Worm (Caenorhabditis elegans) whole organism, mixed stage, embryonic: ENCODE results near the gene Y54G2A.7.

Source experiments
- blmp-1 ChIP-seq: fragments of 150-350 bp; optimal IDR thresholded peaks from 2 replicates; lab custom pipeline; 2014; ENCODE audit warnings: missing biosample characterization, missing genetic modification characterization
- lsy-2 ChIP-seq: fragments of 150-350 bp; optimal IDR thresholded peaks from 2 replicates; lab custom pipeline; 2014; ENCODE audit warnings: missing biosample characterization, missing genetic modification characterization
- nhr-12 ChIP-seq: fragments of 150-350 bp; optimal IDR thresholded peaks from 2 replicates; lab custom pipeline; 2014; ENCODE audit warnings: missing biosample characterization, missing genetic modification characterization
- pha-4 ChIP-seq: fragments of 150-350 bp; optimal IDR thresholded peaks from 2 replicates; lab custom pipeline; 2018; ENCODE audit warnings: missing biosample characterization, missing genetic modification reagents, missing genetic modification characterization
- sptf-1 ChIP-seq: sonication (generic microtip); optimal IDR thresholded peaks from 2 replicates; lab custom pipeline; 2017; ENCODE audit warnings: mild to moderate bottlenecking, missing genetic modification characterization, moderate library complexity, missing compliant biosample characterization
- unc-39 ChIP-seq: fragments of 150-350 bp; optimal IDR thresholded peaks from 2 replicates; lab custom pipeline; 2014; ENCODE audit warnings: missing biosample characterization, missing genetic modification characterization
- ztf-11 ChIP-seq: fragments of 150-350 bp; optimal IDR thresholded peaks from 2 replicates; lab custom pipeline; 2014; ENCODE audit warnings: missing biosample characterization, missing genetic modification characterization

DNA sequence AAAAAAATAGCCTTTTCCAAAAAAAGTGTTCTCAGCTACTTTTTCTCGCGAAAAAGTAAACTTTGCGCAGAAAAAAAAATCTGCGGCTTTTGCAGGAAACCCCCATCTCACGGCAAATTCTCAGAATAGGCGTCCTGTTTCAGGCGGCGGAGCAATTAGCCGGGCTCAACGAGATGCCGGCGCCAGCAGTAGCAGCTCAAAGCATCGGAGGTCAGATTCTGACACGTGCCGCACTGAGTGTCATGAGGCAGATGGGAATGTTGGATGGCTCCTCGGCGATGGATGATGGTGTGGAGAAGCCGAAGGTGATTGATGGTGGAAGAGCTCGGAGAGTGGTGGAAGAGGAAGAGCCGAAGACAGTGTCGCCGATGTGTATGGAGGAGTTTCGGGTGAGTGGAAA lies 48.8 kb downstream of the Y54G2A.7 start:
- TF ChIP-seq lsy-2 (tag; lab: Kevin White, UChicago) = no peak
- no peak for TF ChIP-seq unc-39
- no peak for TF ChIP-seq pha-4 (tag; lab: Kevin White, UChicago)
- no peak for TF ChIP-seq ztf-11 (tag; lab: Kevin White, UChicago)
- no peak for TF ChIP-seq sptf-1 (tag; lab: Kevin White, UChicago)
- TF ChIP-seq nhr-12 = no peak
- no peak for TF ChIP-seq blmp-1 (tag; lab: Kevin White, UChicago)
